Fruit fly (Drosophila melanogaster): ENCODE data around the gene tos.

tos gene

dm6 chr2L:18658108-18658507 lies 23.8 kb downstream of the tos start (continued):
- TF ChIP-seq gcm (GFP tag; optimal IDR thresholded peaks at IDR 0.05) (no peak), CoRest (tag; optimal IDR thresholded peaks at IDR 0.05) (peak; percentile 57), Gug (GFP tag; IDR thresholded peaks at IDR 0.05) (no peak), CG12299 (tag; optimal IDR thresholded peaks at IDR 0.05) (no peak), Adf1 (GFP tag; IDR thresholded peaks at IDR 0.05) (no peak), h (optimal IDR thresholded peaks at IDR 0.05) (no peak), CG12104 (GFP tag; optimal IDR thresholded peaks at IDR 0.05) (peak; percentile 4), Doc2 (GFP tag; IDR thresholded peaks at IDR 0.05) (no peak), sima (GFP tag; optimal IDR thresholded peaks at IDR 0.05) (no peak), CkIIα-i1 (GFP tag; IDR thresholded peaks at IDR 0.05) (no peak), CG18619 (GFP tag; optimal IDR thresholded peaks at IDR 0.05) (peak; percentile 9), Sin3A (optimal IDR thresholded peaks at IDR 0.05) (no peak), CG18764 (GFP tag; optimal IDR thresholded peaks at IDR 0.05) (no peak), CG3281 (GFP tag; optimal IDR thresholded peaks at IDR 0.05) (peak; percentile 55), CG11723 (GFP tag; optimal IDR thresholded peaks at IDR 0.05) (no peak), Six4 (GFP tag; optimal IDR thresholded peaks at IDR 0.05) (no peak), CG4328 (GFP tag; optimal IDR thresholded peaks at IDR 0.05) (no peak), jigr1 (GFP tag; IDR thresholded peaks at IDR 0.05) (no peak), CG13287 (GFP tag; IDR thresholded peaks at IDR 0.05; ENCODE audit: partially characterized antibody) (no peak), cwo (GFP tag; optimal IDR thresholded peaks at IDR 0.05) (peak; percentile 35), nmo (GFP tag; optimal IDR thresholded peaks at IDR 0.05) (peak; percentile 38), CG15601 (tag; optimal IDR thresholded peaks at IDR 0.05) (no peak), H15 (GFP tag; IDR thresholded peaks at IDR 0.05) (no peak), CG18599 (GFP tag; optimal IDR thresholded peaks at IDR 0.05) (peak; percentile 66), CG10654 (GFP tag; optimal IDR thresholded peaks at IDR 0.05) (no peak), CG17361 (GFP tag; IDR thresholded peaks at IDR 0.05) (peak; percentile 57; the same call in 2 of the 3 replicates), scrt (GFP tag; optimal IDR thresholded peaks at IDR 0.05) (peak; percentile 12), zf30C (GFP tag; optimal IDR thresholded peaks at IDR 0.05) (no peak), CG5180 (GFP tag; optimal IDR thresholded peaks at IDR 0.05) (no peak), ham (GFP tag; IDR thresholded peaks at IDR 0.05) (no peak), Hr51 (GFP tag; optimal IDR thresholded peaks at IDR 0.05) (peak in 1 of 2 experiments; percentile 52), CG31441 (GFP tag; IDR thresholded peaks at IDR 0.05) (peak; percentile 52; the same call in 1 of the 2 replicates), CG13296 (GFP tag; optimal IDR thresholded peaks at IDR 0.05) (peak; percentile 31), kay (GFP tag; optimal IDR thresholded peaks at IDR 0.05) (no peak), mld (GFP tag; IDR thresholded peaks at IDR 0.05; ENCODE audit: partially characterized antibody) (no peak), CG12942 (GFP tag; optimal IDR thresholded peaks at IDR 0.05) (no peak), CG18476 (GFP tag; optimal IDR thresholded peaks at IDR 0.05) (no peak), Kr (GFP tag; optimal IDR thresholded peaks at IDR 0.05) (no peak), klu (GFP tag; IDR thresholded peaks at IDR 0.05) (no peak), Fer3 (tag; optimal IDR thresholded peaks at IDR 0.05) (peak; percentile 14), ap (GFP tag; IDR thresholded peaks at IDR 0.05) (no peak), knrl (GFP tag; IDR thresholded peaks at IDR 0.05; ENCODE audit: partially characterized antibody) (no peak), CG6854 (GFP tag; optimal IDR thresholded peaks at IDR 0.05) (peak; percentile 35), CG15073 (GFP tag; optimal IDR thresholded peaks at IDR 0.05) (no peak), cg (GFP tag; optimal IDR thresholded peaks at IDR 0.05) (no peak), ewg (GFP tag; optimal IDR thresholded peaks at IDR 0.05) (no peak), CG8478 (optimal IDR thresholded peaks at IDR 0.05) (no peak), CG15011 (GFP tag; optimal IDR thresholded peaks at IDR 0.05) (peak; percentile 31), Hmr (GFP tag; optimal IDR thresholded peaks at IDR 0.05) (peak; percentile 23), CG5953 (GFP tag; IDR thresholded peaks at IDR 0.05) (no peak), dmrt99B (tag; optimal IDR thresholded peaks at IDR 0.05) (peak; percentile 70), CG16779 (GFP tag; IDR thresholded peaks at IDR 0.05) (no peak)

Data from whole organism, embryonic.